Worm (Caenorhabditis elegans): ENCODE measurements around the gene F40A3.4.

The F40A3.4 gene

DNA sequence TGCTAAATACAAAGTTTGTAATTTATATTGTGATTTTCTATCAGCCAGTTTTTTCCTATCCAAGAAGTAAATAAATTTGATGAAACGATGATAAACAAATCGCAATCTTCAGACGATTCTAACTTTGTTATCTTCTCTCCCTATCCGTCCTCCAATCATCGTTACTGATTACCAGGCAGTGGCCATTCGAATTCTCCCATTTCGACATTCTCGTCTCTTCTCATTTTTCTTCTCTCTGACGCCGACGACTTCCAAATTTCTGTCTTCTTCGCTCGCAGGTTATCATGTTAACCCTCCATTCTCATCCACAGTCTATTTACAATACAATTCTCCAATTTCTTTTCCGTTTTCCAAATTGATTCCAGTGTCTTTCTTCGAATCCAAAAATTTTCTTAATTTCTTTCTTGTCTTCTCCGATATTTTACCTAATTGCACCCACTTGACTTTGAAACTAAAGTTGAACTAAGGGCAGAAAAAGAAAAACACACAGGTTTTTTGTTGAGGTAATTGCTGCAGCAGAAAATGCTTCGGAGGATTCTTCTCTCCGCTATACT is 2.9 kb downstream of the F40A3.4 start, which contains the start of gene F40A3.2:
TSS of gene F40A3.2 (plus strand) at position 504 of the 554 bp plus-strand sequence.
- no peak for TF ChIP-seq sea-2 (GFP tag; IDR thresholded peaks at IDR 0.05)
- no peak for TF ChIP-seq ztf-25 (GFP tag; IDR thresholded peaks at IDR 0.05)
- TF ChIP-seq K11D2.4 (GFP tag; IDR thresholded peaks at IDR 0.05): no peak
- TF ChIP-seq lsy-27 (tag; optimal IDR thresholded peaks at IDR 0.05; ENCODE audit: borderline replicate concordance, insufficient read depth): no peak
- TF ChIP-seq hsf-1 (GFP tag; IDR thresholded peaks at IDR 0.05): peak; percentile 41; the same call in 1 of the 2 replicates

DNA sequence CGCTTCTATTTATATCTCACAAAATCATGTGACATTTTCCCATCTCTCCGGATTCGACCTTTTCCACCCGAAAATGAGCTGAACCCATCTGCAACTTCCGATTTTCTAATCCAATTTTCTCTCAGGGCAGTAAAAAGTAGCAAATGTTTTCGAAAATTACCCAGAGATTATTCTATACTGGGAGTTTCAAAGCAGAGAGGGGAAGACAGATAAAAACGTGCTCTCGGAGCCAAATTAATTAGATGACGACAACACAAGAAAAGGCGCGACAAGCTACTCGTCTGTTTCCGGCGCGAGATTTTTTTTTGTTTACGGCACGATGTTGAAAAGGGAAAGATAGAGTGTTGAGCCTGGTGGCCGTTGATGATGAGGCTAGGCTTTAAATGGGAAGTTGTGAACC is 8.9 kb downstream of the F40A3.4 start:
- TF ChIP-seq lir-1 (GFP tag; conservative IDR thresholded peaks at IDR 0.05) (no peak), somi-1 (GFP tag; optimal IDR thresholded peaks at IDR 0.05) (no peak), F22D6.2 (tag; optimal IDR thresholded peaks at IDR 0.05) (no peak), bed-1 (GFP tag; IDR thresholded peaks at IDR 0.05) (no peak), cebp-2 (GFP tag; IDR thresholded peaks at IDR 0.05) (no peak)

DNA sequence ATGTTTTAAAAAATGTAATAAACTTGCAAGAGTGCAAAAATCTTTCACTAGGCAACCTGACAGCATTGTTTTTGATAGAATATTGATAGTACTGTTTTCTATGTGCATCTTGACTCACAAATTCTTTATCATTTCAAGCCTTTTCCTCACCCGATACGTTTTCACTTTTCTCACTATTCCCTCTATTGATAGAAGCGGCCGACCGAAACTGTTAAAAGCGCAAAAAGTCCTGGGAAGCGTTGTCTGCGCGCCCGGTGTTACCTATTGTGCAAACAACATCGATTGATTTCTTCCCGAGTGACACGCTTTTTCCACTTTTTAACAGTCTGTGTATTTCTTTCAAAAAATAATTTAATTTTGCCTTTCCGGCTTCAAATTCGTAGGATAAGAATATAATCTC is 12.5 kb downstream of the F40A3.4 start:
- no peak for TF ChIP-seq dpl-1 (GFP tag; optimal IDR thresholded peaks at IDR 0.05)
- no peak for TF ChIP-seq ceh-79 (tag; optimal IDR thresholded peaks at IDR 0.05)
- TF ChIP-seq Y79H2A.3 (GFP tag; conservative IDR thresholded peaks at IDR 0.05): no peak
- TF ChIP-seq snpc-4 (GFP tag; optimal IDR thresholded peaks at IDR 0.05): no peak
- TF ChIP-seq snpc-4 (tag; optimal IDR thresholded peaks at IDR 0.05): peak in 3 of 4 experiments; percentile 34 to 81 (median 49)
- no peak for TF ChIP-seq nhr-179 (tag; optimal IDR thresholded peaks at IDR 0.05)
- TF ChIP-seq F57A8.1 (GFP tag; optimal IDR thresholded peaks at IDR 0.05): no peak
- no peak for TF ChIP-seq F57C9.4 (tag; optimal IDR thresholded peaks at IDR 0.05)
- TF ChIP-seq mes-4 (tag; optimal IDR thresholded peaks at IDR 0.05): no peak
- TF ChIP-seq mxl-1 (tag; optimal IDR thresholded peaks at IDR 0.05): no peak
- TF ChIP-seq nhr-80 (tag; optimal IDR thresholded peaks at IDR 0.05): peak; percentile 80
- TF ChIP-seq zim-3 (tag; optimal IDR thresholded peaks at IDR 0.05): no peak
- TF ChIP-seq hmg-1.2 (GFP tag; IDR thresholded peaks at IDR 0.05): no peak
- TF ChIP-seq egrh-3 (GFP tag; IDR thresholded peaks at IDR 0.05): no peak
- no peak for TF ChIP-seq lin-26 (GFP tag; IDR thresholded peaks at IDR 0.05)
- no peak for TF ChIP-seq aptf-2 (GFP tag; conservative IDR thresholded peaks at IDR 0.05)
- no peak for TF ChIP-seq lsl-1 (GFP tag; optimal IDR thresholded peaks at IDR 0.05)
- no peak for TF ChIP-seq Y53G8AR.9 (GFP tag; conservative IDR thresholded peaks at IDR 0.05)
- no peak for TF ChIP-seq tbx-9 (tag; optimal IDR thresholded peaks at IDR 0.05; ENCODE audit: borderline replicate concordance)
- TF ChIP-seq chd-7 (tag; optimal IDR thresholded peaks at IDR 0.05): no peak
- TF ChIP-seq dox-1 (GFP tag; IDR thresholded peaks at IDR 0.05): peak; percentile 67; the same call in 1 of the 2 replicates
- no peak for TF ChIP-seq die-1 (tag; optimal IDR thresholded peaks at IDR 0.05)
- no peak for TF ChIP-seq bed-2 (GFP tag; IDR thresholded peaks at IDR 0.05)
- no peak for TF ChIP-seq rpc-1 (optimal IDR thresholded peaks at IDR 0.05)
- no peak for TF ChIP-seq rpc-1 (tag; optimal IDR thresholded peaks at IDR 0.05)

DNA sequence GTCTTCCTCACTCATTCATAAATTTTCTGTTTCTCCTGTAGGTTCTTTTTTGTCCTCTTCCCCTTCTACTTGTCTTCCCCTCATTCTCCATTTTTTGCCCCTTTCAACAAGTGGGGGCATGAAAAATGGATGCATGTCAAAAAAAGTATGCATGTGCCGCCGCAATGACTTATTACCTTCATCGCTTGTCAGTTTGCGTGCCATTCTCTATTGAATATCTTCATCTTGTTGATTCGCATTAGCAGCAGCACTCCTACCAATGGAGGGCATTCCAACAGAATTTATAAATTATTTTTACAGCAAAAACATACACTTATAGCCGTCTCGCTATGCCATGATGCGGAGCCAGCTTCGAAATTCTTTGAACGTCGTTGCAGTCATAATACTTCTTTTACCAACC is 15.7 kb downstream of the F40A3.4 start, which contains the start of gene F40A3.1:
TSS of gene F40A3.1 (plus strand) at position 301 of the 400 bp plus-strand sequence.
- no peak for TF ChIP-seq lir-1 (GFP tag; conservative IDR thresholded peaks at IDR 0.05)
- no peak for TF ChIP-seq ets-4 (GFP tag; optimal IDR thresholded peaks at IDR 0.05)
- TF ChIP-seq tbx-9 (tag; optimal IDR thresholded peaks at IDR 0.05; ENCODE audit: borderline replicate concordance): no peak
- TF ChIP-seq F57A8.1 (GFP tag; optimal IDR thresholded peaks at IDR 0.05): no peak
- TF ChIP-seq nfya-2 (GFP tag; IDR thresholded peaks at IDR 0.05): no peak
- no peak for TF ChIP-seq egl-18 (GFP tag; IDR thresholded peaks at IDR 0.05)
- no peak for TF ChIP-seq rcor-1 (GFP tag; IDR thresholded peaks at IDR 0.05)
- TF ChIP-seq aptf-3 (GFP tag; IDR thresholded peaks at IDR 0.05): no peak
- no peak for TF ChIP-seq bed-1 (GFP tag; IDR thresholded peaks at IDR 0.05)
- TF ChIP-seq sea-2 (GFP tag; IDR thresholded peaks at IDR 0.05): no peak
- TF ChIP-seq ceh-91 (GFP tag; IDR thresholded peaks at IDR 0.05): no peak
- no peak for TF ChIP-seq B0019.2 (GFP tag; conservative IDR thresholded peaks at IDR 0.05)
- no peak for TF ChIP-seq madf-10 (tag; optimal IDR thresholded peaks at IDR 0.05)
- no peak for TF ChIP-seq cebp-2 (GFP tag; IDR thresholded peaks at IDR 0.05)
- no peak for TF ChIP-seq egl-44 (GFP tag; IDR thresholded peaks at IDR 0.05)
- TF ChIP-seq Y79H2A.3 (GFP tag; conservative IDR thresholded peaks at IDR 0.05): no peak
- TF ChIP-seq lsl-1 (GFP tag; optimal IDR thresholded peaks at IDR 0.05): no peak
- no peak for TF ChIP-seq mel-28 (tag; optimal IDR thresholded peaks at IDR 0.05; ENCODE audit: borderline replicate concordance)
- TF ChIP-seq nhr-27 (tag; optimal IDR thresholded peaks at IDR 0.05): no peak
